Worm (Caenorhabditis elegans) whole organism, mixed stage, embryonic: Measurements from ENCODE around the gene bud-13.
A peak's percentile ranks its signal among the peaks of the same experiment; 100 is the strongest.

Experiments used
- ham-2 ChIP-seq: fragments of 200-800 bp; sonication (Bioruptor generic); optimal IDR thresholded peaks from 2 replicates; lab custom pipeline; 2018; ENCODE audit warnings: mild to moderate bottlenecking, missing genetic modification characterization, missing compliant biosample characterization
- lin-13 ChIP-seq: fragments of 150-350 bp; optimal IDR thresholded peaks from 2 replicates; lab custom pipeline; 2014; ENCODE audit warnings: missing biosample characterization, missing genetic modification characterization
- lsy-2 ChIP-seq: fragments of 150-350 bp; optimal IDR thresholded peaks from 2 replicates; lab custom pipeline; 2014; ENCODE audit warnings: missing biosample characterization, missing genetic modification characterization
- mep-1 ChIP-seq: fragments of 150-350 bp; optimal IDR thresholded peaks from 2 replicates; lab custom pipeline; 2017; ENCODE audit warnings: missing biosample characterization, missing genetic modification reagents, missing genetic modification characterization, inconsistent platforms
- mls-2 ChIP-seq: sonication (generic microtip); optimal IDR thresholded peaks from 2 replicates; lab custom pipeline; 2016; ENCODE audit warnings: mild to moderate bottlenecking, missing genetic modification characterization, moderate library complexity, missing compliant biosample characterization
- nhr-12 ChIP-seq: fragments of 150-350 bp; optimal IDR thresholded peaks from 2 replicates; lab custom pipeline; 2014; ENCODE audit warnings: missing biosample characterization, missing genetic modification characterization
- nhr-76 ChIP-seq: sonication (generic microtip); optimal IDR thresholded peaks from 2 replicates; lab custom pipeline; 2017; ENCODE audit warnings: missing biosample characterization, missing genetic modification characterization
- sptf-1 ChIP-seq: sonication (generic microtip); optimal IDR thresholded peaks from 2 replicates; lab custom pipeline; 2017; ENCODE audit warnings: mild to moderate bottlenecking, missing genetic modification characterization, moderate library complexity, missing compliant biosample characterization
- unc-62 ChIP-seq: fragments of 150-350 bp; optimal IDR thresholded peaks from 2 replicates; lab custom pipeline; 2014; ENCODE audit warnings: missing biosample characterization, missing genetic modification reagents, missing genetic modification characterization
- ztf-11 ChIP-seq: fragments of 150-350 bp; optimal IDR thresholded peaks from 2 replicates; lab custom pipeline; 2014; ENCODE audit warnings: missing biosample characterization, missing genetic modification characterization

- TF ChIP-seq mls-2 (tag; lab: Kevin White, UChicago) (peak; percentile 9), nhr-12 (tag; lab: Kevin White, UChicago) (no peak), lin-13 (tag; lab: Kevin White, UChicago) (no peak), nhr-76 (tag; lab: Kevin White, UChicago) (no peak), lsy-2 (tag; lab: Kevin White, UChicago) (no peak), unc-62 (GFP tag; lab: Kevin White, UChicago) (peak; percentile 79), ztf-11 (no peak), sptf-1 (no peak), mep-1 (tag; lab: Kevin White, UChicago) (peak; percentile 1), ham-2 (GFP tag; lab: Kevin White, UChicago) (no peak)
Measured at ce11 chrIII:8984960-8985359, 17.4 kb upstream of the bud-13 start.
